Worm (Caenorhabditis elegans) whole organism, L1 larva: Measurements from ENCODE around the gene cysl-4.

Experiments
- C16A3.4 ChIP-seq: fragments of 150-350 bp; optimal IDR thresholded peaks from 2 replicates; lab custom pipeline; 2014; ENCODE audit warnings: missing biosample characterization, missing genetic modification characterization
- C34B4.2 ChIP-seq: sonication (generic microtip); optimal IDR thresholded peaks from 2 replicates; lab custom pipeline; 2017; ENCODE audit warnings: mild to moderate bottlenecking, missing genetic modification characterization, missing compliant biosample characterization
- F16B12.6 ChIP-seq: fragments of 150-350 bp; optimal IDR thresholded peaks from 2 replicates; lab custom pipeline; 2014; ENCODE audit warnings: missing biosample characterization, missing genetic modification characterization
- aha-1 ChIP-seq: fragments of 150-350 bp; optimal IDR thresholded peaks from 2 replicates; lab custom pipeline; 2014; ENCODE audit warnings: missing biosample characterization, missing genetic modification characterization
- aly-2 ChIP-seq: fragments of 150-350 bp; optimal IDR thresholded peaks from 2 replicates; lab custom pipeline; 2014; ENCODE audit warnings: missing biosample characterization, missing genetic modification characterization
- ama-1 ChIP-seq: fragments of 150-350 bp; optimal IDR thresholded peaks from 2 replicates; lab custom pipeline; 2014
- ceh-8 ChIP-seq: fragments of 200-800 bp; sonication (Bioruptor generic); optimal IDR thresholded peaks from 2 replicates; lab custom pipeline; 2018; ENCODE audit warnings: mild to moderate bottlenecking, missing genetic modification characterization, moderate library complexity, missing compliant biosample characterization
- ceh-82 ChIP-seq, 3 experiments: fragments of 150-350 bp in 1 of 3; sonication (generic microtip) in 2 of 3; optimal IDR thresholded peaks; 2 replicates each; lab custom pipeline; 2014 to 2017; ENCODE audit warnings: missing biosample characterization in 3 of 3, missing genetic modification characterization in 3 of 3
- ceh-90 ChIP-seq: sonication (generic microtip); optimal IDR thresholded peaks from 2 replicates; lab custom pipeline; 2016; ENCODE audit warnings: missing genetic modification characterization, missing compliant biosample characterization
- dsc-1 ChIP-seq: sonication (generic microtip); optimal IDR thresholded peaks from 2 replicates; lab custom pipeline; 2016; ENCODE audit warnings: mild to moderate bottlenecking, missing genetic modification characterization, missing compliant biosample characterization
- efl-1 ChIP-seq, 4 experiments: fragments of 150-350 bp; optimal IDR thresholded peaks in 3 of 4; peaks in 1 of 4; 1 replicate in 1 of 4; 2 replicates in 3 of 4; lab custom pipeline; 2014; ENCODE audit warnings: missing biosample characterization in 2 of 4, missing genetic modification characterization in 2 of 4, missing genetic modification reagents in 2 of 4
- efl-3 ChIP-seq: fragments of 200-800 bp; sonication (Bioruptor generic); optimal IDR thresholded peaks from 2 replicates; lab custom pipeline; 2018; ENCODE audit warnings: mild to moderate bottlenecking, missing genetic modification characterization, missing compliant biosample characterization
- egl-13 ChIP-seq: sonication (generic microtip); optimal IDR thresholded peaks from 2 replicates; lab custom pipeline; 2016; ENCODE audit warnings: missing genotype, missing genetic modification reagents, missing genetic modification characterization, missing compliant biosample characterization
- egl-27 ChIP-seq, 2 experiments: fragments of 150-350 bp in 1 of 2; sonication (generic microtip); optimal IDR thresholded peaks; 3 replicates each; lab custom pipeline; 2017 to 2018; ENCODE audit warnings: missing biosample characterization in 2 of 2, missing genetic modification characterization in 2 of 2, missing genetic modification reagents in 2 of 2
- elt-2 ChIP-seq: sonication (generic microtip); optimal IDR thresholded peaks from 2 replicates; lab custom pipeline; 2016; ENCODE audit warnings: missing genetic modification characterization, mild to moderate bottlenecking, inconsistent platforms, missing compliant biosample characterization, missing genetic modification reagents
- elt-3 ChIP-seq, 6 experiments: fragments of 150-350 bp in 1 of 6; sonication (generic microtip); optimal IDR thresholded peaks; 2 replicates each; lab custom pipeline; 2017 to 2018; ENCODE audit warnings: missing biosample characterization in 6 of 6, missing genetic modification characterization in 6 of 6, inconsistent platforms in 1 of 6
- fkh-10 ChIP-seq: sonication (generic microtip); optimal IDR thresholded peaks from 2 replicates; lab custom pipeline; 2017; ENCODE audit warnings: missing biosample characterization, missing genetic modification reagents, missing genetic modification characterization
- fos-1 ChIP-seq: fragments of 150-350 bp; optimal IDR thresholded peaks from 2 replicates; lab custom pipeline; 2014; ENCODE audit warnings: missing biosample characterization, missing genetic modification characterization
- grh-1 ChIP-seq: fragments of 200-800 bp; sonication (Bioruptor generic); IDR thresholded peaks from 2 replicates; pipeline ENCODE4 v1.3.6; 2022; ENCODE audit warnings: missing genetic modification reagents, missing genetic modification characterization, missing compliant biosample characterization
- hpl-2 ChIP-seq: fragments of 150-350 bp; optimal IDR thresholded peaks from 2 replicates; lab custom pipeline; 2014; ENCODE audit warnings: missing biosample characterization, missing genetic modification reagents, missing genetic modification characterization
- irx-1 ChIP-seq: sonication (generic microtip); optimal IDR thresholded peaks from 2 replicates; lab custom pipeline; 2016; ENCODE audit warnings: missing genetic modification characterization, missing compliant biosample characterization
- jun-1 ChIP-seq: fragments of 150-350 bp; optimal IDR thresholded peaks from 2 replicates; lab custom pipeline; 2014; ENCODE audit warnings: missing biosample characterization, missing genetic modification reagents, missing genetic modification characterization
- lin-13 ChIP-seq: fragments of 150-350 bp; optimal IDR thresholded peaks from 2 replicates; lab custom pipeline; 2014; ENCODE audit warnings: missing biosample characterization, missing genetic modification reagents, missing genetic modification characterization
- lin-14 ChIP-seq: fragments of 200-800 bp; sonication (Bioruptor generic); optimal IDR thresholded peaks from 2 replicates; lab custom pipeline; 2018; ENCODE audit warnings: mild to moderate bottlenecking, missing genetic modification characterization, moderate library complexity, missing compliant biosample characterization
- lin-35 ChIP-seq, 2 experiments: fragments of 150-350 bp; optimal IDR thresholded peaks; 2 replicates each; lab custom pipeline; 2014; ENCODE audit warnings: missing biosample characterization in 2 of 2, missing genetic modification characterization in 2 of 2, missing genetic modification reagents in 2 of 2
- lir-3 ChIP-seq: sonication (generic microtip); optimal IDR thresholded peaks from 2 replicates; lab custom pipeline; 2016; ENCODE audit warnings: mild to moderate bottlenecking, missing genetic modification characterization, moderate library complexity, missing compliant biosample characterization; ENCODE audit not compliant: poor library complexity
- lsy-2 ChIP-seq, 2 experiments: fragments of 150-350 bp; optimal IDR thresholded peaks; 2 replicates each; lab custom pipeline; 2014; ENCODE audit warnings: missing biosample characterization in 2 of 2, missing genetic modification characterization in 2 of 2
- mef-2 ChIP-seq: fragments of 150-350 bp; optimal IDR thresholded peaks from 2 replicates; lab custom pipeline; 2014; ENCODE audit warnings: missing biosample characterization, missing genetic modification characterization
- nhr-11 ChIP-seq: fragments of 150-350 bp; optimal IDR thresholded peaks from 2 replicates; lab custom pipeline; 2014; ENCODE audit warnings: missing biosample characterization, missing genetic modification characterization
- nhr-12 ChIP-seq: sonication (generic microtip); optimal IDR thresholded peaks from 2 replicates; lab custom pipeline; 2017; ENCODE audit warnings: missing biosample characterization, missing genetic modification characterization
- nhr-19 ChIP-seq: fragments of 200-800 bp; sonication (Bioruptor generic); conservative IDR thresholded peaks from 2 replicates; pipeline ENCODE4 v1.3.6; 2022; ENCODE audit warnings: missing genetic modification characterization, missing compliant biosample characterization
- nhr-20 ChIP-seq: sonication (generic microtip); optimal IDR thresholded peaks from 2 replicates; lab custom pipeline; 2016; ENCODE audit warnings: mild to moderate bottlenecking, missing genetic modification characterization, missing compliant biosample characterization
- nhr-237 ChIP-seq: fragments of 150-350 bp; optimal IDR thresholded peaks from 2 replicates; lab custom pipeline; 2014; ENCODE audit warnings: missing biosample characterization, missing genetic modification characterization
- nhr-90 ChIP-seq: sonication (generic microtip); optimal IDR thresholded peaks from 2 replicates; lab custom pipeline; 2016; ENCODE audit warnings: mild to moderate bottlenecking, missing genetic modification characterization, missing compliant biosample characterization; ENCODE audit not compliant: poor library complexity
- pag-3 ChIP-seq: sonication (generic microtip); optimal IDR thresholded peaks from 2 replicates; lab custom pipeline; 2017; ENCODE audit warnings: missing genetic modification characterization, mild to moderate bottlenecking, missing compliant biosample characterization, antibody characterized with exemption, borderline replicate concordance; ENCODE audit not compliant: insufficient read depth
- pqm-1 ChIP-seq: sonication (generic microtip); optimal IDR thresholded peaks from 3 replicates; lab custom pipeline; 2017; ENCODE audit warnings: missing biosample characterization, missing genetic modification characterization
- sptf-1 ChIP-seq: fragments of 150-350 bp; optimal IDR thresholded peaks from 2 replicates; lab custom pipeline; 2014; ENCODE audit warnings: missing biosample characterization, missing genetic modification characterization
- sup-37 ChIP-seq: fragments of 200-800 bp; sonication (Bioruptor generic); optimal IDR thresholded peaks from 2 replicates; lab custom pipeline; 2018; ENCODE audit warnings: mild to moderate bottlenecking, missing genetic modification characterization, missing compliant biosample characterization
- swsn-7 ChIP-seq: sonication (generic microtip); optimal IDR thresholded peaks from 2 replicates; lab custom pipeline; 2016; ENCODE audit warnings: missing genetic modification characterization, missing compliant biosample characterization
- tbx-2 ChIP-seq: sonication (generic microtip); optimal IDR thresholded peaks from 2 replicates; lab custom pipeline; 2016; ENCODE audit warnings: missing genetic modification characterization, missing compliant biosample characterization
- tlp-1 ChIP-seq: fragments of 150-350 bp; optimal IDR thresholded peaks from 2 replicates; lab custom pipeline; 2014; ENCODE audit warnings: missing biosample characterization, missing genetic modification characterization
- unc-130 ChIP-seq: fragments of 150-350 bp; optimal IDR thresholded peaks from 2 replicates; lab custom pipeline; 2017; ENCODE audit warnings: missing biosample characterization, missing genetic modification characterization, inconsistent platforms
- vab-15 ChIP-seq: sonication (generic microtip); optimal IDR thresholded peaks from 2 replicates; lab custom pipeline; 2017; ENCODE audit warnings: missing genotype, mild to moderate bottlenecking, missing genetic modification characterization, missing compliant biosample characterization
- xbp-1 ChIP-seq: sonication (generic microtip); optimal IDR thresholded peaks from 2 replicates; lab custom pipeline; 2016; ENCODE audit warnings: missing genetic modification characterization, missing compliant biosample characterization
- zag-1 ChIP-seq: fragments of 150-350 bp; optimal IDR thresholded peaks from 2 replicates; lab custom pipeline; 2014; ENCODE audit warnings: missing biosample characterization, missing genetic modification characterization
- zip-4 ChIP-seq: fragments of 200-800 bp; sonication (Bioruptor generic); optimal IDR thresholded peaks from 2 replicates; lab custom pipeline; 2018; ENCODE audit warnings: mild to moderate bottlenecking, missing genetic modification characterization, moderate library complexity, missing compliant biosample characterization
- ztf-11 ChIP-seq, 2 experiments: sonication (generic microtip); optimal IDR thresholded peaks; 2 replicates each; lab custom pipeline; 2016 to 2017; ENCODE audit warnings: missing genetic modification characterization in 2 of 2, missing biosample characterization in 1 of 2, missing compliant biosample characterization in 1 of 2

The cysl-4 gene

ce11 chrV:1999531-2000094 lies 5.1 kb upstream of the cysl-4 start, which contains the start of gene alh-5:
Gene alh-5 (minus strand): TSS chrV:1999581.
- peak in 1 of 2 experiments; percentile 22 for TF ChIP-seq lin-35 (GFP tag; optimal IDR thresholded peaks at IDR 0.05; lab: Kevin White, UChicago)
- TF ChIP-seq elt-2 (tag; lab: Kevin White, UChicago) = peak; percentile 58
- TF ChIP-seq nhr-11 (tag; lab: Kevin White, UChicago) = no peak
- TF ChIP-seq fos-1 = no peak
- TF ChIP-seq C34B4.2 (tag; lab: Kevin White, UChicago) = no peak
- no peak for TF ChIP-seq nhr-19 (GFP tag; lab: Robert Waterston, UW)
- TF ChIP-seq sup-37 = no peak
- TF ChIP-seq tbx-2 (tag; lab: Kevin White, UChicago) = no peak
- TF ChIP-seq nhr-90 (tag; lab: Kevin White, UChicago) = peak; percentile 40
- peak; percentile 3 for TF ChIP-seq jun-1 (tag; lab: Kevin White, UChicago)
- no peak for TF ChIP-seq lin-13
- peak in 1 of 6 experiments; percentile 69 for TF ChIP-seq elt-3 (tag; optimal IDR thresholded peaks at IDR 0.05; lab: Kevin White, UChicago)
- peak; percentile 51 for TF ChIP-seq nhr-20
- TF ChIP-seq lin-14 = peak; percentile 71
- no peak for TF ChIP-seq fkh-10 (GFP tag; lab: Kevin White, UChicago)
- no peak for TF ChIP-seq ceh-82 (tag; optimal IDR thresholded peaks at IDR 0.05; lab: Kevin White, UChicago)
- no peak for TF ChIP-seq irx-1 (tag; lab: Kevin White, UChicago)

ce11 chrV:2004229-2004628 lies 530 bp upstream of the cysl-4 start, which contains the start of gene clec-206:
Gene clec-206 (minus strand): TSS chrV:2004329.
- TF ChIP-seq tlp-1 (tag; lab: Kevin White, UChicago) (no peak), unc-130 (no peak), swsn-7 (tag; lab: Kevin White, UChicago) (no peak), ceh-8 (GFP tag; lab: Kevin White, UChicago) (no peak), mef-2 (no peak), egl-27 (tag; optimal IDR thresholded peaks at IDR 0.05; lab: Kevin White, UChicago) (no peak), ztf-11 (tag; optimal IDR thresholded peaks at IDR 0.05; lab: Kevin White, UChicago) (no peak), irx-1 (tag; lab: Kevin White, UChicago) (no peak)

- TF ChIP-seq nhr-19 (GFP tag; lab: Robert Waterston, UW) (peak; percentile 83), vab-15 (tag; lab: Kevin White, UChicago) (no peak), grh-1 (peak; percentile 51), nhr-11 (tag; lab: Kevin White, UChicago) (no peak), F16B12.6 (tag; lab: Kevin White, UChicago) (peak; percentile 76), efl-1 (optimal IDR thresholded peaks at IDR 0.05; lab: Kevin White, UChicago) (peak; percentile 83 to 87), efl-1 (GFP tag; optimal IDR thresholded peaks at IDR 0.05 in 1 of 2; lab: Kevin White, UChicago) (peak; percentile 38 to 95), lsy-2 (tag; optimal IDR thresholded peaks at IDR 0.05; lab: Kevin White, UChicago) (peak; percentile 82 to 97), nhr-237 (tag; lab: Kevin White, UChicago) (no peak), nhr-90 (tag; lab: Kevin White, UChicago) (peak; percentile 70), aly-2 (no peak), dsc-1 (no peak), xbp-1 (tag; lab: Kevin White, UChicago) (peak; percentile 13), pqm-1 (no peak), aha-1 (tag; lab: Kevin White, UChicago) (no peak), ceh-90 (tag; lab: Kevin White, UChicago) (no peak), sup-37 (no peak), nhr-12 (no peak), zip-4 (GFP tag; lab: Kevin White, UChicago) (no peak), hpl-2 (GFP tag; lab: Kevin White, UChicago) (peak; percentile 75), ama-1 (no peak), egl-13 (no peak), pag-3 (tag; lab: Kevin White, UChicago) (no peak), swsn-7 (tag; lab: Kevin White, UChicago) (peak; percentile 20), efl-3 (GFP tag; lab: Kevin White, UChicago) (no peak), lir-3 (no peak), zag-1 (tag; lab: Kevin White, UChicago) (no peak), C16A3.4 (tag; lab: Kevin White, UChicago) (no peak), sptf-1 (tag; lab: Kevin White, UChicago) (no peak), mef-2 (no peak), lin-13 (peak; percentile 41), nhr-20 (peak; percentile 56)
Observed at ce11 chrV:2008412-2008811, 3.7 kb downstream of the cysl-4 start.
